Worm (Caenorhabditis elegans) whole organism, L2 larva: Measurements from ENCODE around the gene H40L08.7.

Source experiments
- egl-27 ChIP-seq: sonication (generic microtip); optimal IDR thresholded peaks from 3 replicates; lab custom pipeline; 2017; ENCODE audit warnings: missing biosample characterization, missing genetic modification reagents, missing genetic modification characterization
- lin-11 ChIP-seq: fragments of 150-350 bp; sonication (generic microtip); optimal IDR thresholded peaks from 2 replicates; lab custom pipeline; 2014; ENCODE audit warnings: missing biosample characterization, missing genetic modification characterization, inconsistent platforms, mixed read lengths
- lsy-2 ChIP-seq, 2 experiments: fragments of 150-350 bp in 1 of 2; sonication (generic microtip) in 1 of 2; optimal IDR thresholded peaks; 2 replicates each; lab custom pipeline; 2014 to 2017; ENCODE audit warnings: missing biosample characterization in 2 of 2, missing genetic modification characterization in 2 of 2
- mdl-1 ChIP-seq, 2 experiments: fragments of 150-350 bp in 1 of 2; sonication (generic microtip) in 1 of 2; optimal IDR thresholded peaks; 2 replicates each; lab custom pipeline; 2017; ENCODE audit warnings: missing biosample characterization in 2 of 2, missing genetic modification characterization in 2 of 2
- nhr-10 ChIP-seq: sonication (generic microtip); optimal IDR thresholded peaks from 2 replicates; lab custom pipeline; 2017; ENCODE audit warnings: missing biosample characterization, missing genetic modification characterization
- nhr-12 ChIP-seq: fragments of 150-350 bp; optimal IDR thresholded peaks from 2 replicates; lab custom pipeline; 2014; ENCODE audit warnings: missing biosample characterization, missing genetic modification characterization
- skn-1 ChIP-seq: sonication (generic microtip); optimal IDR thresholded peaks from 2 replicates; lab custom pipeline; 2017; ENCODE audit warnings: missing biosample characterization, missing genetic modification characterization
- unc-39 ChIP-seq: fragments of 150-350 bp; optimal IDR thresholded peaks from 2 replicates; lab custom pipeline; 2014; ENCODE audit warnings: missing biosample characterization, missing genetic modification characterization

ce11 chrX:15047541-15047940 lies 30.0 kb downstream of the H40L08.7 start:
- TF ChIP-seq lin-11 (tag; lab: Kevin White, UChicago) (no peak), nhr-12 (tag; lab: Kevin White, UChicago) (no peak), egl-27 (tag; lab: Kevin White, UChicago) (no peak), mdl-1 (tag; optimal IDR thresholded peaks at IDR 0.05; lab: Kevin White, UChicago) (no peak), lsy-2 (tag; optimal IDR thresholded peaks at IDR 0.05; lab: Kevin White, UChicago) (no peak), unc-39 (no peak), skn-1 (tag; lab: Kevin White, UChicago) (no peak), nhr-10 (tag; lab: Kevin White, UChicago) (no peak)
